Fruit fly (Drosophila melanogaster) whole organism, embryonic: ENCODE data around the gene CG43051.

ENCODE experiments used
- CG11696 ChIP-seq: fragments of 200-800 bp; sonication (Bioruptor generic); IDR thresholded peaks from 2 replicates; pipeline ENCODE4 v1.3.6; 2022; ENCODE audit warnings: missing biosample characterization, missing genetic modification characterization
- CG13123 ChIP-seq: fragments of 200-800 bp; sonication (Bioruptor generic); optimal IDR thresholded peaks from 2 replicates; lab custom pipeline; 2016; ENCODE audit warnings: missing biosample characterization, missing genetic modification characterization
- CG6791 ChIP-seq: fragments of 200-800 bp; sonication (Bioruptor generic); IDR thresholded peaks from 3 replicates; pipeline ENCODE4 v1.3.6; 2022; ENCODE audit warnings: missing biosample characterization, missing genetic modification characterization; ENCODE audit not compliant: partially characterized antibody
- Eip74EF ChIP-seq, 2 experiments: fragments of 200-800 bp in 1 of 2; fragments of >200 bp in 1 of 2; sonication (Bioruptor generic) in 1 of 2; optimal IDR thresholded peaks; 2 replicates each; lab custom pipeline; 2017 to 2019; ENCODE audit warnings: missing biosample characterization in 2 of 2, missing genetic modification characterization in 2 of 2, mild to moderate bottlenecking in 1 of 2, moderate library complexity in 1 of 2
- Hr39 ChIP-seq: fragments of >200 bp; optimal IDR thresholded peaks from 2 replicates; lab custom pipeline; 2017
- Myb ChIP-seq: fragments of 200-800 bp; sonication (Bioruptor generic); optimal IDR thresholded peaks from 2 replicates; lab custom pipeline; 2016; ENCODE audit warnings: missing biosample characterization, missing genetic modification characterization
- Sox102F ChIP-seq: fragments of 200-800 bp; sonication (Bioruptor generic); optimal IDR thresholded peaks from 2 replicates; lab custom pipeline; 2018; ENCODE audit warnings: missing biosample characterization, mild to moderate bottlenecking, missing genetic modification characterization, moderate library complexity
- Ssrp ChIP-seq: fragments of 200-800 bp; sonication (Bioruptor generic); optimal IDR thresholded peaks from 2 replicates; lab custom pipeline; 2018; ENCODE audit warnings: missing biosample characterization, mild to moderate bottlenecking, missing genetic modification characterization, moderate library complexity
- stwl ChIP-seq: fragments of 200-800 bp; sonication (Bioruptor generic); optimal IDR thresholded peaks from 3 replicates; lab custom pipeline; 2018; ENCODE audit warnings: missing biosample characterization, mild to moderate bottlenecking, missing genetic modification characterization, moderate library complexity

DNA sequence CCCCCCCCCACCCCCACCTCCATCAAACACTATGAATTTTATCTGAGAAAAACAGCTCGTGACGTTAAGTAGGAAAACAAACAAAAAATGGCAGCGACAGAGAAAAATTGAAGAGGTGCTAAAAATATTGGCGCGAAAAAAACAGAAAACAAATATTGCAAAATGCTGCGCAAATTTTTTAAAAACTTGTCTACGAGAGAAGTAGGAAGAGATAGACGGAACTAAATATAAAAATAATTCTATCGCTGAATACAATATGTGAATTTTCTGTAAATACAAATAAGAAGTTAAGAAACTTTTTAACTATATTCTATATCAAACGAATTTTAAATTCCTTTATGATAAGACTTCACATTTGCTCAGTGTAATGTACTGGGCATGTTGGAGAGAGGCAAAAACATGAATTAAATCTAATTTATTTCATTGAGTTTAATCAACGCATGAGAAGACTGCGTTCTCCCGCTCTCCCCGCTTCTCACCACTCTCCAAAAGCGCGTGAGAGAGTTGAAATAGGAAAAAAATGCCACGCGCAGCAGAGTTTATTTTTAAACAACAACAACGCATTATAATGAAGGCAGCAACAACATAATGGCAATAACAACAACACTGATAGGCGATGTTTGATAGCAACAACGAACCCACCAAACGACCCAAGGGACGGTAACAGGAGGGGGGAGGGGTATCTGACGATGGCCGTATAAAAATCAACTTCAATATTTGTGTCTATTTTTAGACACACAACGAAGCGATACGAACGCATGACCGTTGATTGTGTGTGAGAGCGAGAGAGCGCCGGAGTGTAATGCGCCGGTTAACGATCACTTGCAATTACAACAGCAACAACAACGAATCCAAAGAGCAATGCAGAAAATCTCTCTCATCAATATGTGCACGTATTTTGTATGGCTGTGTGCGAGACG, 21.6 kb downstream of the CG43051 start:
- TF ChIP-seq stwl (tag; lab: Kevin White, UChicago) (peak; percentile 1), Eip74EF (GFP tag; optimal IDR thresholded peaks at IDR 0.05; lab: Kevin White, UChicago) (no peak), Myb (GFP tag; lab: Kevin White, UChicago) (no peak), Sox102F (GFP tag; lab: Kevin White, UChicago) (peak; percentile 52), Hr39 (lab: Kevin White, UChicago) (no peak), Ssrp (tag; lab: Kevin White, UChicago) (peak; percentile 38), CG13123 (no peak), CG11696 (GFP tag; lab: Robert Waterston, UW) (0 out of 2 replicates have a peak, but pooled peaks have one; percentile 39), CG6791 (GFP tag; lab: Robert Waterston, UW) (no peak)
